Worm (Caenorhabditis elegans): Measurements from ENCODE around the gene C10A4.7.

Gene C10A4.7

DNA sequence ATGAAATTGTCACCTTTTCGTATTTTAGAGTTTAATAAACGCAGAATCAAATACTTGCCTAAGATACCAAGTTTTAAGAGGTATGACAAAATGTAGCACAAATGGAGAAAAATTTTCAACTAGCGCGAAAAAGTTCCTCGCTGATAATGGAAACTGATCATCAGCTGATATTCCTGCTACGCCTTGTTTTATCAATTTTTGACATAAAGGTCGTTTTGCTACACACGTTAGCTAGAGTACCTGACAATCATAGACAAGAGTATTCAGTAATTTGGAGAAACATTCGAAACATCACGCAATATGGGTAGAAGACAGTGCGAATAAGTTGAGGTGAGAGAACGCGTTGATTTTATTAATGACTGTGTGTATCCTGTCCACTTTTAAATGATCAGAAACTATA is 30.4 kb upstream of the C10A4.7 start:
- TF ChIP-seq lin-1 (GFP tag; IDR thresholded peaks at IDR 0.05) (no peak), dve-1 (tag; optimal IDR thresholded peaks at IDR 0.05; ENCODE audit: insufficient read depth) (peak; percentile 8), nhr-28 (tag; optimal IDR thresholded peaks at IDR 0.05) (peak; percentile 89), aly-2 (tag; optimal IDR thresholded peaks at IDR 0.05) (no peak), mdt-29 (GFP tag; IDR thresholded peaks at IDR 0.05) (peak; percentile 43; the same call in 1 of the 2 replicates), madf-5 (GFP tag; IDR thresholded peaks at IDR 0.05) (no peak), nhr-48 (tag; optimal IDR thresholded peaks at IDR 0.05) (peak; percentile 32), dmd-6 (GFP tag; IDR thresholded peaks at IDR 0.05) (peak; percentile 89), nhr-77 (tag; optimal IDR thresholded peaks at IDR 0.05) (peak; percentile 7), hlh-11 (tag; optimal IDR thresholded peaks at IDR 0.05) (peak; percentile 78), pqm-1 (tag; optimal IDR thresholded peaks at IDR 0.05) (peak; percentile 31), php-3 (GFP tag; IDR thresholded peaks at IDR 0.05) (0 out of 2 replicates have a peak, but pooled peaks have one; percentile 30), daf-16 (GFP tag; optimal IDR thresholded peaks at IDR 0.05) (no peak), daf-16 (tag; optimal IDR thresholded peaks at IDR 0.05) (peak; percentile 38), egl-43 (GFP tag; IDR thresholded peaks at IDR 0.05) (no peak), ztf-11 (tag; optimal IDR thresholded peaks at IDR 0.05) (no peak), lin-29 (GFP tag; IDR thresholded peaks at IDR 0.05) (no peak), mes-2 (tag; optimal IDR thresholded peaks at IDR 0.05; ENCODE audit: poor library complexity, severe bottlenecking) (no peak), duxl-1 (tag; optimal IDR thresholded peaks at IDR 0.05; ENCODE audit: poor library complexity) (no peak), hif-1 (tag; optimal IDR thresholded peaks at IDR 0.05) (peak; percentile 91 to 94), mxl-2 (GFP tag; conservative IDR thresholded peaks at IDR 0.05) (0 out of 2 replicates have a peak, but pooled peaks have one; percentile 43), fkh-10 (GFP tag; optimal IDR thresholded peaks at IDR 0.05) (no peak), tra-1 (GFP tag; IDR thresholded peaks at IDR 0.05) (peak; percentile 68; the same call in 1 of the 2 replicates)

DNA sequence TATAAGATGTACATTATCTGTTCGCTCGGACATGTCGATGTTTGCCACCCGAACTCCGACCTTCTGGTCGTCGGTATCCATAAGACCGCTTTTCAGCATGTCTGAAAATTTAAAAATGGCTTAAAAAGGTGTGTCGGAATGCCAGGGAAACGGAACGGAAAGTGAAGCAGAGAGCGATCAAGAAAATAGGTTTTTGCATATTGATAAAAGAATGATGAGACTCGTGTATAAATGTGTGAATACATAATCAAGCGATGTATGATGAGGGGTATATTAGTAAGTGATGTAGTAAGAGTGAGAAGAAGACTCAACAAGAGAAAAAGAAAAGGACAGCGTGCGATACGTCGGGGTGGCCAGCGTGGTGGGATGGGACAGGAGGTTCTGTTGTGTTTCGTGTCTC is 27.2 kb upstream of the C10A4.7 start, which contains the start of gene acl-12:
TSS of gene acl-12 (minus strand) at position 101 of the 400 bp plus-strand sequence.
- TF ChIP-seq ceh-32 (tag; optimal IDR thresholded peaks at IDR 0.05; ENCODE audit: poor library complexity) (no peak), nhr-111 (GFP tag; optimal IDR thresholded peaks at IDR 0.05) (no peak), daf-8 (GFP tag; IDR thresholded peaks at IDR 0.05) (no peak), ctbp-1 (GFP tag; IDR thresholded peaks at IDR 0.05) (no peak), sdz-12 (GFP tag; optimal IDR thresholded peaks at IDR 0.05) (no peak), jun-1 (tag; optimal IDR thresholded peaks at IDR 0.05) (no peak)

DNA sequence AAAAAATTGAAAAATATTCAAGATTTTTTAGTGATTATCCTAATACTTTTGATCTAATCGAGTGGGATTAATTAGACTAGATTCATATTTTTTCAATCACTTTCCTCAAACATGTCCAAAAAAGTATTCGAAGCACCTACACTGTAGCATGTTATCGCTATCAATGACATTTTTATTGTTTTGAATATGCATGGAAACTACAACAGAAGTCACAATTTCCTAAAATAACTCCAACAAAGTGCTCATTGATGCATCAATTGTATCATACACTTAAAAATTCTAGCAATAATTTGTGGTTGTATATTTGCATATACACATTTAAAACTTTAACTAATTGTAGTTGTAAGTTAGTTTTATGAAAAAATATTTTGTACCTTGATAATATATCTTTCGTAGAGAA is 24.8 kb upstream of the C10A4.7 start:
- TF ChIP-seq aha-1 (tag) = no peak
- TF ChIP-seq pqm-1 (tag; optimal IDR thresholded peaks at IDR 0.05) = peak; percentile 3
- no peak for TF ChIP-seq daf-19 (GFP tag; conservative IDR thresholded peaks at IDR 0.05)
- TF ChIP-seq zfp-3 (GFP tag; conservative IDR thresholded peaks at IDR 0.05) = no peak
- peak; percentile 66 for TF ChIP-seq nhr-28 (tag; optimal IDR thresholded peaks at IDR 0.05)
- no peak for TF ChIP-seq daf-16 (GFP tag; optimal IDR thresholded peaks at IDR 0.05)
- peak; percentile 26 for TF ChIP-seq daf-16 (tag; optimal IDR thresholded peaks at IDR 0.05)
- peak; percentile 32 for TF ChIP-seq dmd-6 (GFP tag; IDR thresholded peaks at IDR 0.05)
- TF ChIP-seq hlh-11 (tag; optimal IDR thresholded peaks at IDR 0.05) = peak; percentile 13
- TF ChIP-seq nhr-77 (tag; optimal IDR thresholded peaks at IDR 0.05) = peak; percentile 22

DNA sequence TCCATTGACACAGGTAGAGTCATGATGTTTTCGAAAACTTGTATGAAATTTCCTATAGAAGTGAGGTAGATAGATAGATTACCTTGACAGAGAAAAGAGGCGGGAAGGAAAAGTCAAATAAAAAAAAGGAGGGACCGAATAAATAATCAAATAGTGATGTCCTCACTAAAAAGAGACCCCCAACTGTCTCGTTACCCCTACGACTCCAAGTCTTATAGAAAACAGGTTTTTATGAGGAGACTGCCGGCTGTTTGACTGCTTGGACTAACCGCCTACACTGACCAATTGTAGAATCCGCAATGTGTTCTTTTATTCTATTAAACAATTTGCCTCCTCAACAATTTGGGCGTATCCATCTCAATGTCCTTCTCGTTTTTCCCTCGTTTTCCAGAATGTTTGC is 22.6 kb upstream of the C10A4.7 start, which contains the start of gene C01C10.2:
TSS of gene C01C10.2 (minus strand) at position 170 of the 400 bp plus-strand sequence.
- TF ChIP-seq unc-62 (GFP tag; optimal IDR thresholded peaks at IDR 0.05 in 1 of 2) = peak in 1 of 2 experiments; percentile 25
- no peak for TF ChIP-seq unc-62 (tag; optimal IDR thresholded peaks at IDR 0.05)
- no peak for TF ChIP-seq nhr-237 (tag; optimal IDR thresholded peaks at IDR 0.05)

Measured in whole organism, L4 larva.